Worm (Caenorhabditis elegans): ENCODE results near the gene T04A6.3.

T04A6.3 gene

ce11 chrIII:7642015-7642414 lies 33.9 kb upstream of the T04A6.3 start (continued):
- TF ChIP-seq ets-5 (GFP tag; IDR thresholded peaks at IDR 0.05) (no peak), grh-1 (GFP tag; IDR thresholded peaks at IDR 0.05) (0 out of 2 replicates have a peak, but pooled peaks have one; percentile 19), C16A3.4 (tag; optimal IDR thresholded peaks at IDR 0.05) (peak; percentile 8), jun-1 (tag; optimal IDR thresholded peaks at IDR 0.05) (no peak), alr-1 (tag; optimal IDR thresholded peaks at IDR 0.05; ENCODE audit: borderline replicate concordance) (no peak), efl-3 (GFP tag; optimal IDR thresholded peaks at IDR 0.05) (no peak), nhr-76 (tag; optimal IDR thresholded peaks at IDR 0.05) (no peak), elt-2 (tag; optimal IDR thresholded peaks at IDR 0.05) (no peak), nhr-237 (tag; optimal IDR thresholded peaks at IDR 0.05) (no peak), C04F5.9 (tag; optimal IDR thresholded peaks at IDR 0.05) (no peak), xbp-1 (tag; optimal IDR thresholded peaks at IDR 0.05) (peak; percentile 23)

DNA sequence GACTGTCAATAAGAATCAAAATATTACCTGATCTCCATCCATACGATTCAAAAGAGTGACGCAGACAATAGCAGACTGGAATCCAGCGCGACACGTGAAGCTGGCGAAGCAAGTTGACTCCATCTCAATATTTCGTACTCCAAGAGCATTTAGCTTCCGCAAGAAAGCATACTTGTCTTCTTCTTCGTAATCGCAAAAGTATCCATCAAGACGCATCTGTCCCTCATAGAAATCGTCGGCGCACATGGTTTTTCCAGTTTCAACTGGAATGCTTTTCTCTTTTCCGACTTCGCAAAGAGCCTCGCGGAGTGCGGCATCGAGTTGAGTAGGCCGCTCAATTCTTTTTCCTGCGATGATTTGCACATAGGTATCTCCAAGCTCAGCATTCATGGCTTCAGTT lies 33.2 kb upstream of the T04A6.3 start:
- no peak for TF ChIP-seq efl-1 (optimal IDR thresholded peaks at IDR 0.05)
- peak in 1 of 2 experiments; percentile 88 for TF ChIP-seq efl-1 (GFP tag; optimal IDR thresholded peaks at IDR 0.05 in 1 of 2)
- TF ChIP-seq unc-62 (GFP tag; optimal IDR thresholded peaks at IDR 0.05) = no peak

- TF ChIP-seq pag-3 (tag; optimal IDR thresholded peaks at IDR 0.05; ENCODE audit: borderline replicate concordance, insufficient read depth) (no peak), zip-4 (GFP tag; optimal IDR thresholded peaks at IDR 0.05) (no peak), egl-27 (tag; optimal IDR thresholded peaks at IDR 0.05) (no peak), unc-98 (GFP tag; IDR thresholded peaks at IDR 0.05) (no peak), snu-23 (GFP tag; optimal IDR thresholded peaks at IDR 0.05) (no peak)
Measured at ce11 chrIII:7625086-7625485, 17.0 kb upstream of the T04A6.3 start, which contains the start of gene fbn-1. TSS of gene fbn-1 (plus strand) at chrIII:7625386.

ce11 chrIII:7622922-7623321 lies 14.8 kb upstream of the T04A6.3 start:
- TF ChIP-seq elt-3 (tag; optimal IDR thresholded peaks at IDR 0.05) = peak in 1 of 6 experiments; percentile 14
- TF ChIP-seq blmp-1 (tag; optimal IDR thresholded peaks at IDR 0.05) = peak; percentile 49
- TF ChIP-seq mef-2 (tag; optimal IDR thresholded peaks at IDR 0.05) = no peak

DNA sequence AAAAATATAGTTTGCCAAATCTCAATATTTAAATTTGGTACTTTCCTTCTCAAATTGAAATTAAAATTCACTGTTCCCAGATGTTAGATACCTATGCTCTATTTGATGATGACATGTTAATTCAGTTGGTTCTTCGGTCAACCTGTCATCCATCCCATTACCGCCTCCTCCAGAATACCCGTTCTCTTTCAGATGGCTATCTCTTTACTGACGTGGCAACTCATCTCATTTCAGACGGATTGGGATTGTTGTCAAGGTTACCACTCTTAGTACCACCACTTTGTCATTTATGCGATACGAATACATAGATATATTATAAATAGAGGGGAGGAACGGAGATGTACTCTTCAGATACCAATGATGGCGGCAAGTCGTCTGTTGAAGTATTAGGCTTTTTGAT lies 13.2 kb upstream of the T04A6.3 start:
- no peak for TF ChIP-seq nhr-19 (GFP tag; conservative IDR thresholded peaks at IDR 0.05)
- no peak for TF ChIP-seq ama-1 (optimal IDR thresholded peaks at IDR 0.05)
- TF ChIP-seq dpl-1 (GFP tag; optimal IDR thresholded peaks at IDR 0.05) = no peak
- TF ChIP-seq rnt-1 (tag; optimal IDR thresholded peaks at IDR 0.05) = no peak
- TF ChIP-seq efl-1 (optimal IDR thresholded peaks at IDR 0.05) = no peak
- no peak for TF ChIP-seq efl-1 (GFP tag; optimal IDR thresholded peaks at IDR 0.05 in 1 of 2)
- TF ChIP-seq nhr-76 (tag; optimal IDR thresholded peaks at IDR 0.05) = no peak
- no peak for TF ChIP-seq C34B4.2 (tag; optimal IDR thresholded peaks at IDR 0.05)
- TF ChIP-seq nhr-90 (tag; optimal IDR thresholded peaks at IDR 0.05; ENCODE audit: poor library complexity) = no peak
- no peak for TF ChIP-seq vab-15 (tag; optimal IDR thresholded peaks at IDR 0.05)

DNA sequence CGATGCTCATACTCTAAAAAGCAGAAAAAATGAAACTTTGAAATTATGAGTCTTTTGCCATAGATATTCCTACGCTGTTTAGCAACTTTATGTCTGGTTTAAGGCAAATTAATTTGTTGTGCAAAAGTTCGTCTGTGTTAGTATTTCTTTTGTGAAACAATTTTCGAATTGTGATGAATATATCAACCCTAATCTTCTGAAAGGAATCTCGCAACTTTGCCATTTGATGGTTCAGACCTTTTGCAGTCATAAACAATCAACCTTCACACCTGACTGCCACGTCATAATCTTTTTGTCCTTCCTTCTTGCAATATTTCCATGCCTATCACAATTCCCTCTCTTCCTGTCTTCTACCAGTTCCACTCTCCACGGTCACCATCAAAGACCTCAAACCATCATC lies 11.7 kb upstream of the T04A6.3 start:
- no peak for TF ChIP-seq efl-3 (GFP tag; optimal IDR thresholded peaks at IDR 0.05)
- TF ChIP-seq swsn-7 (tag; optimal IDR thresholded peaks at IDR 0.05) = no peak
- no peak for TF ChIP-seq lin-35 (GFP tag; optimal IDR thresholded peaks at IDR 0.05)
- no peak for TF ChIP-seq ceh-82 (tag; optimal IDR thresholded peaks at IDR 0.05)
- TF ChIP-seq lin-15B (tag; optimal IDR thresholded peaks at IDR 0.05) = no peak
- no peak for TF ChIP-seq snpc-4 (tag; optimal IDR thresholded peaks at IDR 0.05)
- TF ChIP-seq egl-27 (tag; optimal IDR thresholded peaks at IDR 0.05) = no peak
- no peak for TF ChIP-seq pag-3 (tag; optimal IDR thresholded peaks at IDR 0.05; ENCODE audit: borderline replicate concordance, insufficient read depth)
- TF ChIP-seq fkh-8 (tag; optimal IDR thresholded peaks at IDR 0.05) = no peak
- TF ChIP-seq ama-1 (optimal IDR thresholded peaks at IDR 0.05) = no peak
- TF ChIP-seq nhr-77 (tag; optimal IDR thresholded peaks at IDR 0.05) = no peak
- no peak for TF ChIP-seq zip-4 (GFP tag; optimal IDR thresholded peaks at IDR 0.05)
- no peak for TF ChIP-seq nhr-85 (tag)
- TF ChIP-seq sox-4 (tag; optimal IDR thresholded peaks at IDR 0.05) = no peak
- no peak for TF ChIP-seq alr-1 (tag; optimal IDR thresholded peaks at IDR 0.05; ENCODE audit: borderline replicate concordance)
- no peak for TF ChIP-seq nhr-11 (tag; optimal IDR thresholded peaks at IDR 0.05)
- no peak for TF ChIP-seq sup-37 (GFP tag; optimal IDR thresholded peaks at IDR 0.05)
- TF ChIP-seq lin-39 (tag; optimal IDR thresholded peaks at IDR 0.05) = no peak

Measured in whole organism, L1 larva.